Fruit fly (Drosophila melanogaster) whole organism, wandering third instar larva: ENCODE data around the gene kraken.

Source experiments
- Rel ChIP-seq, 2 experiments: fragments of 200-800 bp; sonication (Bioruptor generic) in 1 of 2; optimal IDR thresholded peaks; 2 replicates in 1 of 2; 3 replicates in 1 of 2; lab custom pipeline; 2016 to 2019; ENCODE audit warnings: mild to moderate bottlenecking in 2 of 2, missing biosample characterization in 2 of 2, missing genetic modification characterization in 2 of 2, moderate library complexity in 1 of 2
- Sp1 ChIP-seq: fragments of 200-800 bp; sonication (Bioruptor generic); optimal IDR thresholded peaks from 3 replicates; lab custom pipeline; 2019; ENCODE audit warnings: missing biosample characterization, mild to moderate bottlenecking, missing genetic modification characterization, moderate library complexity
- Vsx2 ChIP-seq: fragments of 200-300, 225-300 bp; sonication (Bioruptor generic); optimal IDR thresholded peaks from 2 replicates; lab custom pipeline; 2018; ENCODE audit warnings: missing biosample characterization, missing genetic modification characterization; ENCODE audit not compliant: partially characterized antibody
- br ChIP-seq: fragments of 200-800 bp; sonication (Bioruptor generic); optimal IDR thresholded peaks from 2 replicates; lab custom pipeline; 2016; ENCODE audit warnings: missing biosample characterization, missing genetic modification characterization
- lola ChIP-seq: fragments of >200 bp; optimal IDR thresholded peaks from 2 replicates; lab custom pipeline; 2017; ENCODE audit warnings: missing biosample characterization, missing genetic modification characterization
- pan ChIP-seq: fragments of >200 bp; optimal IDR thresholded peaks from 2 replicates; lab custom pipeline; 2017

DNA sequence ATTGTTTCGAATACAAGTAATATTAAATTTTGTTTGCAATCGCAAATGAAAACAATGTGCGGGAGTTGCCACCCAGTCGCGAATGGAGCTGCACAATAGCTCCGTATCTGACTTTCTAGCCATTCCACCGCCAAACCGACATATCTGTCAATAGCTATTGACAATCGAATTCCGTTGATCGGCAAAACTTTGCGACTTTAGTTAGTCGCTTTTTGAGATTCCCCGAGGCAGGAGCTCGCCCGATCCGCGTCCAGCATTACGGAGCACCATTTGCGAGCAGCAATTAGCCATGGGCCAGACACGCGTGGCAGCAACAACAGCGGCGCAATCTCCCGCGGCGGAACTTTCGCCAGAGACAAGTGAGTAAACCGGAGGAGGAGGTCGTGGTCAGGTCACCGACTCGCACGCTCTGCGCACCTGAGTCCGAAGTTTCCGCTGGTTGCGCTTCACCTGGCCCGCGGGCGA, at the start of gene kraken, which contains the start of gene CG4291:
- no peak for TF ChIP-seq lola (GFP tag; lab: Kevin White, UChicago)
- TF ChIP-seq br = peak; percentile 43
- peak; percentile 49 for TF ChIP-seq Sp1
- TF ChIP-seq Vsx2 = no peak
- TF ChIP-seq Rel (GFP tag; optimal IDR thresholded peaks at IDR 0.05; lab: Kevin White, UChicago) = no peak
- TF ChIP-seq Rel (tag; optimal IDR thresholded peaks at IDR 0.05; lab: Kevin White, UChicago) = peak; percentile 43
- no peak for TF ChIP-seq pan (lab: Kevin White, UChicago)
